Worm (Caenorhabditis elegans): Measurements from ENCODE around the gene prmt-4.
A peak's percentile ranks its signal among the peaks of the same experiment; 100 is the strongest.

Gene prmt-4

ce11 chrIV:582130-582529 is 21.3 kb downstream of the prmt-4 start, which contains the start of gene F56A11.6:
TSS of gene F56A11.6 (minus strand) at chrIV:582230.
- TF ChIP-seq efl-1 (optimal IDR thresholded peaks at IDR 0.05) (no peak), efl-1 (GFP tag; optimal IDR thresholded peaks at IDR 0.05 in 1 of 2) (peak in 1 of 2 experiments; percentile 3), nhr-77 (tag; optimal IDR thresholded peaks at IDR 0.05) (no peak)

ce11 chrIV:580512-580911 is 22.9 kb downstream of the prmt-4 start:
- TF ChIP-seq Y116A8C.19 (tag; optimal IDR thresholded peaks at IDR 0.05; ENCODE audit: borderline replicate concordance) (no peak), nhr-47 (tag; optimal IDR thresholded peaks at IDR 0.05) (no peak), nhr-12 (tag; optimal IDR thresholded peaks at IDR 0.05) (no peak), egl-13 (tag; optimal IDR thresholded peaks at IDR 0.05) (no peak), pax-3 (tag; optimal IDR thresholded peaks at IDR 0.05) (no peak), fkh-4 (tag; optimal IDR thresholded peaks at IDR 0.05; ENCODE audit: borderline replicate concordance) (no peak), nhr-84 (tag; optimal IDR thresholded peaks at IDR 0.05) (no peak), F16B12.6 (tag; optimal IDR thresholded peaks at IDR 0.05) (no peak), lsy-2 (tag; optimal IDR thresholded peaks at IDR 0.05) (no peak), pqm-1 (tag; optimal IDR thresholded peaks at IDR 0.05) (no peak), unc-130 (tag; optimal IDR thresholded peaks at IDR 0.05) (no peak), C34B4.2 (tag; optimal IDR thresholded peaks at IDR 0.05) (no peak), hlh-4 (tag; optimal IDR thresholded peaks at IDR 0.05) (no peak)

ce11 chrIV:572487-572886 is 31.0 kb downstream of the prmt-4 start, which contains the start of gene gex-2:
TSS of gene gex-2 (plus strand) at chrIV:572769.
- TF ChIP-seq fkh-10 (GFP tag; optimal IDR thresholded peaks at IDR 0.05) (no peak), alr-1 (tag; optimal IDR thresholded peaks at IDR 0.05; ENCODE audit: borderline replicate concordance) (no peak), unc-62 (GFP tag; optimal IDR thresholded peaks at IDR 0.05) (no peak), dpl-1 (GFP tag; optimal IDR thresholded peaks at IDR 0.05) (peak in 2 of 3 experiments; percentile 17 to 47), pax-3 (tag; optimal IDR thresholded peaks at IDR 0.05) (no peak), nhr-77 (tag; optimal IDR thresholded peaks at IDR 0.05) (no peak), ztf-4 (tag; optimal IDR thresholded peaks at IDR 0.05) (no peak), nhr-20 (tag; optimal IDR thresholded peaks at IDR 0.05) (no peak), mep-1 (tag; optimal IDR thresholded peaks at IDR 0.05) (peak; percentile 34), nhr-84 (tag; optimal IDR thresholded peaks at IDR 0.05) (no peak), blmp-1 (tag; optimal IDR thresholded peaks at IDR 0.05) (no peak), hlh-4 (tag; optimal IDR thresholded peaks at IDR 0.05) (no peak), ets-5 (GFP tag; IDR thresholded peaks at IDR 0.05) (no peak), aly-2 (tag; optimal IDR thresholded peaks at IDR 0.05) (no peak), efl-1 (optimal IDR thresholded peaks at IDR 0.05) (peak; percentile 33 to 37), efl-1 (GFP tag; optimal IDR thresholded peaks at IDR 0.05 in 1 of 2) (peak; percentile 42 to 87), fos-1 (tag; optimal IDR thresholded peaks at IDR 0.05) (no peak), ceh-8 (GFP tag; optimal IDR thresholded peaks at IDR 0.05) (no peak), sup-37 (GFP tag; optimal IDR thresholded peaks at IDR 0.05) (no peak), lsy-2 (tag; optimal IDR thresholded peaks at IDR 0.05) (no peak), dsc-1 (tag; optimal IDR thresholded peaks at IDR 0.05) (no peak), sox-4 (tag; optimal IDR thresholded peaks at IDR 0.05) (no peak), F16B12.6 (tag; optimal IDR thresholded peaks at IDR 0.05) (peak; percentile 85), zag-1 (tag; optimal IDR thresholded peaks at IDR 0.05) (no peak), elt-3 (tag; optimal IDR thresholded peaks at IDR 0.05) (no peak), nhr-237 (tag; optimal IDR thresholded peaks at IDR 0.05) (no peak), nhr-76 (tag; optimal IDR thresholded peaks at IDR 0.05) (no peak), ztf-11 (tag; optimal IDR thresholded peaks at IDR 0.05) (no peak), nhr-11 (tag; optimal IDR thresholded peaks at IDR 0.05) (no peak), unc-30 (tag; optimal IDR thresholded peaks at IDR 0.05) (no peak), swsn-7 (tag; optimal IDR thresholded peaks at IDR 0.05) (no peak), ceh-88 (GFP tag; IDR thresholded peaks at IDR 0.05) (no peak), rnt-1 (tag; optimal IDR thresholded peaks at IDR 0.05) (peak; percentile 22), nhr-71 (tag; optimal IDR thresholded peaks at IDR 0.05) (no peak), fkh-8 (tag; optimal IDR thresholded peaks at IDR 0.05) (no peak), C16A3.4 (tag; optimal IDR thresholded peaks at IDR 0.05) (no peak), snu-23 (GFP tag; optimal IDR thresholded peaks at IDR 0.05) (no peak), hpl-2 (GFP tag; optimal IDR thresholded peaks at IDR 0.05) (no peak), vab-15 (tag; optimal IDR thresholded peaks at IDR 0.05) (no peak), aha-1 (tag; optimal IDR thresholded peaks at IDR 0.05) (no peak), skn-1 (tag; optimal IDR thresholded peaks at IDR 0.05) (no peak), Y116A8C.19 (tag; optimal IDR thresholded peaks at IDR 0.05; ENCODE audit: borderline replicate concordance) (no peak), mab-9 (GFP tag; IDR thresholded peaks at IDR 0.05) (no peak)

Data from whole organism, L1 larva.